Fruit fly (Drosophila melanogaster) whole organism, embryonic: ENCODE measurements around the gene CG5697.

Experiments
- ATbp ChIP-seq: fragments of 200-800 bp; sonication (Bioruptor generic); optimal IDR thresholded peaks from 2 replicates; lab custom pipeline; 2017; ENCODE audit warnings: missing biosample characterization, mild to moderate bottlenecking, missing genetic modification characterization, missing genetic modification reagents
- Aef1 ChIP-seq: fragments of 200-800 bp; sonication (Bioruptor generic); IDR thresholded peaks from 3 replicates; pipeline ENCODE4 v1.3.6; 2022; ENCODE audit warnings: missing biosample characterization, missing genetic modification characterization
- Antp ChIP-seq: fragments of 200-800 bp; sonication (Bioruptor generic); optimal IDR thresholded peaks from 3 replicates; lab custom pipeline; 2016; ENCODE audit warnings: missing biosample characterization, missing genetic modification characterization
- Atf3 ChIP-seq: fragments of 200-800 bp; sonication (Bioruptor generic); optimal IDR thresholded peaks from 3 replicates; lab custom pipeline; 2016; ENCODE audit warnings: missing biosample characterization, missing genetic modification characterization
- B-H1 ChIP-seq: fragments of 200-800 bp; sonication (Bioruptor generic); IDR thresholded peaks from 3 replicates; pipeline ENCODE4 v1.3.6; 2022; ENCODE audit warnings: missing biosample characterization, missing genetic modification characterization
- C15 ChIP-seq: fragments of 200-800 bp; sonication (Bioruptor generic); IDR thresholded peaks from 3 replicates; pipeline ENCODE4 v1.3.6; 2022; ENCODE audit warnings: missing biosample characterization, missing genetic modification characterization
- CG10274 ChIP-seq: fragments of 200-800 bp; sonication (Bioruptor generic); optimal IDR thresholded peaks from 3 replicates; lab custom pipeline; 2017; ENCODE audit warnings: missing biosample characterization, mild to moderate bottlenecking, missing genetic modification characterization
- CG10431 ChIP-seq: fragments of 200-800 bp; sonication (Bioruptor generic); optimal IDR thresholded peaks from 3 replicates; lab custom pipeline; 2018; ENCODE audit warnings: missing biosample characterization, mild to moderate bottlenecking, missing genetic modification characterization
- CG12659 ChIP-seq: fragments of 200-800 bp; sonication (Bioruptor generic); optimal IDR thresholded peaks from 3 replicates; lab custom pipeline; 2017; ENCODE audit warnings: mild to moderate bottlenecking, missing biosample characterization, missing genetic modification reagents, missing genetic modification characterization
- CG14965 ChIP-seq: fragments of 200-800 bp; sonication (Bioruptor generic); optimal IDR thresholded peaks from 2 replicates; lab custom pipeline; 2016; ENCODE audit warnings: missing biosample characterization, missing genetic modification characterization, borderline replicate concordance
- CG17612 ChIP-seq: fragments of 200-800 bp; sonication (Bioruptor generic); IDR thresholded peaks from 2 replicates; pipeline ENCODE4 v1.3.6; 2022; ENCODE audit warnings: missing biosample characterization, missing genetic modification characterization
- CG17912 ChIP-seq: fragments of 200-800 bp; sonication (Bioruptor generic); optimal IDR thresholded peaks from 2 replicates; lab custom pipeline; 2018; ENCODE audit warnings: missing biosample characterization, mild to moderate bottlenecking, missing genetic modification characterization
- CG18011 ChIP-seq: fragments of 200-800 bp; sonication (Bioruptor generic); optimal IDR thresholded peaks from 2 replicates; lab custom pipeline; 2017; ENCODE audit warnings: missing biosample characterization, missing genetic modification characterization, mild to moderate bottlenecking, moderate library complexity, missing genotype
- CG2120 ChIP-seq: fragments of 200-800 bp; sonication (Bioruptor generic); optimal IDR thresholded peaks from 3 replicates; lab custom pipeline; 2016; ENCODE audit warnings: missing biosample characterization, missing genetic modification characterization
- CG31388 ChIP-seq: fragments of 200-800 bp; sonication (Bioruptor generic); optimal IDR thresholded peaks from 2 replicates; lab custom pipeline; 2016; ENCODE audit warnings: missing biosample characterization, missing genetic modification characterization
- CG33557 ChIP-seq: fragments of 200-800 bp; sonication (Bioruptor generic); optimal IDR thresholded peaks from 2 replicates; lab custom pipeline; 2019; ENCODE audit warnings: missing biosample characterization, mild to moderate bottlenecking, missing genetic modification characterization, moderate library complexity
- CG4424 ChIP-seq: fragments of 200-800 bp; sonication (Bioruptor generic); optimal IDR thresholded peaks from 3 replicates; lab custom pipeline; 2016; ENCODE audit warnings: missing biosample characterization, missing genetic modification characterization
- CG6272 ChIP-seq: fragments of 200-800 bp; sonication (Bioruptor generic); IDR thresholded peaks from 2 replicates; pipeline ENCODE4 v1.3.6; 2022; ENCODE audit warnings: missing biosample characterization, missing genetic modification characterization
- CG6689 ChIP-seq: fragments of 200-800 bp; sonication (Bioruptor generic); IDR thresholded peaks from 2 replicates; pipeline ENCODE4 v1.3.6; 2022; ENCODE audit warnings: missing biosample characterization, missing genetic modification characterization
- CG7556 ChIP-seq: fragments of 200-800 bp; sonication (Bioruptor generic); optimal IDR thresholded peaks from 2 replicates; lab custom pipeline; 2017; ENCODE audit warnings: missing biosample characterization, mild to moderate bottlenecking, missing genetic modification characterization
- CG7839 ChIP-seq: fragments of 200-800 bp; sonication (Bioruptor generic); optimal IDR thresholded peaks from 3 replicates; lab custom pipeline; 2018; ENCODE audit warnings: missing biosample characterization, mild to moderate bottlenecking, missing genetic modification characterization, moderate library complexity
- CG8478 ChIP-seq: fragments of >200 bp; optimal IDR thresholded peaks from 2 replicates; lab custom pipeline; 2018
- CG8765 ChIP-seq: fragments of 200-800 bp; sonication (Bioruptor generic); IDR thresholded peaks from 2 replicates; pipeline ENCODE4 v1.3.6; 2022; ENCODE audit warnings: missing biosample characterization, missing genetic modification characterization
- CG8924 ChIP-seq: fragments of 200-800 bp; optimal IDR thresholded peaks from 3 replicates; lab custom pipeline; 2019; ENCODE audit warnings: missing biosample characterization, mild to moderate bottlenecking, missing genetic modification characterization, moderate library complexity
- CG8944 ChIP-seq: fragments of 200-800 bp; sonication (Bioruptor generic); optimal IDR thresholded peaks from 3 replicates; lab custom pipeline; 2016; ENCODE audit warnings: missing biosample characterization, missing genetic modification characterization
- D19A ChIP-seq: fragments of 200-800 bp; optimal IDR thresholded peaks from 3 replicates; lab custom pipeline; 2019; ENCODE audit warnings: missing biosample characterization, mild to moderate bottlenecking, missing genetic modification characterization, moderate library complexity
- Dbx ChIP-seq: fragments of 200-800 bp; sonication (Bioruptor generic); IDR thresholded peaks from 3 replicates; pipeline ENCODE4 v1.3.6; 2022; ENCODE audit warnings: missing biosample characterization, missing genetic modification characterization
- Med ChIP-seq: fragments of 200-800 bp; sonication (Bioruptor generic); peaks from one replicate; lab custom pipeline; 2016; ENCODE audit warnings: missing biosample characterization, missing genetic modification characterization, mild to moderate bottlenecking, inconsistent platforms, moderate library complexity
- Mes4 ChIP-seq: fragments of 200-800 bp; sonication (Bioruptor generic); optimal IDR thresholded peaks from 2 replicates; lab custom pipeline; 2016; ENCODE audit warnings: missing biosample characterization, missing genetic modification characterization
- Nf-YA ChIP-seq: fragments of 200-800 bp; sonication (Bioruptor generic); IDR thresholded peaks from 2 replicates; pipeline ENCODE4 v1.3.6; 2022; ENCODE audit warnings: missing biosample characterization, missing genetic modification characterization
- Nf-YB ChIP-seq: fragments of 200-800 bp; sonication (Bioruptor generic); optimal IDR thresholded peaks from 3 replicates; lab custom pipeline; 2019; ENCODE audit warnings: missing biosample characterization, mild to moderate bottlenecking, missing genetic modification characterization, moderate library complexity
- abd-A ChIP-seq: fragments of 200-800 bp; sonication (Bioruptor generic); optimal IDR thresholded peaks from 3 replicates; lab custom pipeline; 2019; ENCODE audit warnings: missing biosample characterization, mild to moderate bottlenecking, missing genetic modification characterization, moderate library complexity
- ac ChIP-seq: fragments of 200-800 bp; sonication (Bioruptor generic); optimal IDR thresholded peaks from 3 replicates; lab custom pipeline; 2017; ENCODE audit warnings: missing biosample characterization, mild to moderate bottlenecking, missing genetic modification characterization
- ash1 ChIP-seq: fragments of 200-800 bp; sonication (Bioruptor generic); optimal IDR thresholded peaks from 2 replicates; lab custom pipeline; 2018; ENCODE audit warnings: missing biosample characterization, mild to moderate bottlenecking, missing genetic modification characterization
- bowl ChIP-seq: fragments of 200-800 bp; sonication (Bioruptor generic); IDR thresholded peaks from 2 replicates; pipeline ENCODE4 v1.3.6; 2022; ENCODE audit warnings: missing biosample characterization, missing genetic modification characterization
- croc ChIP-seq: fragments of 200-800 bp; sonication (Bioruptor generic); conservative IDR thresholded peaks from 3 replicates; pipeline ENCODE4 v1.3.6; 2022; ENCODE audit warnings: missing biosample characterization, missing genetic modification characterization
- crol ChIP-seq: fragments of 200-800 bp; sonication (Bioruptor generic); IDR thresholded peaks from 2 replicates; pipeline ENCODE4 v1.3.6; 2022; ENCODE audit warnings: missing biosample characterization, missing genetic modification characterization
- danr ChIP-seq: fragments of 200-800 bp; sonication (Bioruptor generic); IDR thresholded peaks from 2 replicates; pipeline ENCODE4 v1.3.6; 2022; ENCODE audit warnings: missing biosample characterization, missing genetic modification characterization
- ems ChIP-seq: fragments of 200-800 bp; sonication (Bioruptor generic); optimal IDR thresholded peaks from 3 replicates; lab custom pipeline; 2016; ENCODE audit warnings: missing biosample characterization, missing genetic modification characterization
- esg ChIP-seq: fragments of 200-800 bp; sonication (Bioruptor generic); conservative IDR thresholded peaks from 2 replicates; pipeline ENCODE4 v1.3.6; 2022; ENCODE audit warnings: missing biosample characterization, missing genetic modification characterization
- ham ChIP-seq: fragments of 200-800 bp; sonication (Bioruptor generic); IDR thresholded peaks from 2 replicates; pipeline ENCODE4 v1.3.6; 2022; ENCODE audit warnings: missing biosample characterization, missing genetic modification characterization
- jing ChIP-seq: fragments of 200-800 bp; sonication (Bioruptor generic); optimal IDR thresholded peaks from 2 replicates; lab custom pipeline; 2018; ENCODE audit warnings: missing biosample characterization, mild to moderate bottlenecking, missing genetic modification characterization
- kay ChIP-seq: fragments of 200-800 bp; sonication (Bioruptor generic); optimal IDR thresholded peaks from 2 replicates; lab custom pipeline; 2016; ENCODE audit warnings: missing biosample characterization, missing genetic modification characterization
- lola ChIP-seq, 3 experiments: fragments of >200 bp in 2 of 3; fragments of 200-800 bp in 1 of 3; sonication (Bioruptor generic) in 1 of 3; optimal IDR thresholded peaks; 2 replicates each; lab custom pipeline; 2017 to 2019; ENCODE audit warnings: missing biosample characterization in 3 of 3, missing genetic modification characterization in 3 of 3, mild to moderate bottlenecking in 1 of 3, moderate library complexity in 1 of 3
- pho ChIP-seq: fragments of 200-800 bp; sonication (Bioruptor generic); optimal IDR thresholded peaks from 2 replicates; lab custom pipeline; 2016; ENCODE audit warnings: missing biosample characterization, missing genetic modification characterization
- pzg ChIP-seq: fragments of 200-800 bp; sonication (Bioruptor generic); optimal IDR thresholded peaks from 3 replicates; lab custom pipeline; 2018; ENCODE audit warnings: missing biosample characterization, mild to moderate bottlenecking, missing genetic modification characterization, moderate library complexity
- sim ChIP-seq: fragments of 200-800 bp; sonication (Bioruptor generic); IDR thresholded peaks from 2 replicates; pipeline ENCODE4 v1.3.6; 2022; ENCODE audit warnings: missing biosample characterization, missing genetic modification characterization
- tin ChIP-seq: fragments of 200-800 bp; sonication (Bioruptor generic); optimal IDR thresholded peaks from 3 replicates; lab custom pipeline; 2016; ENCODE audit warnings: missing biosample characterization, missing genetic modification characterization
- vfl ChIP-seq: fragments of 200-800 bp; sonication (Bioruptor generic); optimal IDR thresholded peaks from 2 replicates; lab custom pipeline; 2016; ENCODE audit warnings: missing biosample characterization, missing genetic modification characterization
- zen2 ChIP-seq: fragments of 200-800 bp; sonication (Bioruptor generic); IDR thresholded peaks from 3 replicates; pipeline ENCODE4 v1.3.6; 2022; ENCODE audit warnings: missing biosample characterization, missing genetic modification characterization; ENCODE audit not compliant: partially characterized antibody
- zfh2 ChIP-seq: fragments of 200-800 bp; sonication (Bioruptor generic); optimal IDR thresholded peaks from 2 replicates; lab custom pipeline; 2016; ENCODE audit warnings: missing biosample characterization, missing genetic modification characterization

The CG5697 gene

DNA sequence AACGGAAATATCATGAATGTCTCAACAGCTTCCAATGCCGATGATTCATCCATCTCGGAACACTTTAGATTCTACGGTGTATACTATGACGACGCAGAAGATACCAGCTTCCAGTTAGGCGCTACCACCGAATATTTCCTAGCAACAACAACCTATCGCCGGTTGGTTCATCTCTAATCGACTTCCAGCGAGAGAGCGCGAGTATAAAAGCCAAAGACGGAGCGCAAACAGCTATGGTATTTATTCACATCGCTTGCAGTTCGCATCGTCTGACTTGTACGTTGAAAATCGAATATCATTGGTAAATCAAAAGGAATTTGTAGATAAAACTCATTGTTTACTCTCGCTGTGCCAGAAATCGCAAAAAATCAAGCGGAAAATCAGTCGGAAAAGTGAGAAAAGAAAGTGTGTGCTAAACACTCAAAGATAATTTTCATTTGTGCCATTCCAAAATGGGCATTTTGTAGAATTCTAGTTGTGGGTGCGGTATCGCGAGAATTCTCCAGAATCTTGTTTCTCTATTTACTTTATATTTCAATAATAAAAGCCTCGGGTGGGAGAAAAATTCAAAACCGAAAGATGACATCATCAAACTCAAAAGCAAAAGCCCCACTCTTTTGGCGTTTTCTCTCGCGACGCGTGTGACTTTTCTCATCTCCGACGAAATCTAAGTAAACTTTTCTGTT lies 49.4 kb downstream of the CG5697 start, which contains the start of gene AnxB9 (continued):
- TF ChIP-seq Nf-YB (GFP tag; lab: Kevin White, UChicago) (no peak), CG18011 (GFP tag; lab: Kevin White, UChicago) (no peak), CG6272 (GFP tag; lab: Robert Waterston, UW) (no peak), Med (GFP tag; lab: Kevin White, UChicago) (peak; percentile 89), danr (GFP tag; lab: Robert Waterston, UW) (no peak), lola (GFP tag; optimal IDR thresholded peaks at IDR 0.05; lab: Kevin White, UChicago) (no peak), ac (GFP tag; lab: Kevin White, UChicago) (peak; percentile 15), CG12659 (no peak), bowl (GFP tag; lab: Robert Waterston, UW) (0 out of 2 replicates have a peak, but pooled peaks have one; percentile 23), CG7839 (tag; lab: Kevin White, UChicago) (peak; percentile 15), CG8924 (tag; lab: Kevin White, UChicago) (peak; percentile 19), Atf3 (GFP tag; lab: Kevin White, UChicago) (no peak), CG17612 (GFP tag; lab: Robert Waterston, UW) (no peak), ash1 (GFP tag; lab: Kevin White, UChicago) (no peak), Aef1 (peak; percentile 50; the same call in 2 of the 3 replicates), ems (GFP tag; lab: Kevin White, UChicago) (no peak), CG7556 (GFP tag; lab: Kevin White, UChicago) (no peak), CG8944 (no peak), CG17912 (GFP tag; lab: Kevin White, UChicago) (peak; percentile 42), croc (GFP tag; lab: Robert Waterston, UW) (no peak), CG4424 (GFP tag; lab: Kevin White, UChicago) (no peak), sim (GFP tag; lab: Robert Waterston, UW) (no peak), Antp (peak; percentile 21), C15 (GFP tag; lab: Robert Waterston, UW) (no peak), CG8478 (lab: Kevin White, UChicago) (no peak), CG2120 (GFP tag; lab: Kevin White, UChicago) (no peak), CG31388 (no peak), tin (GFP tag; lab: Kevin White, UChicago) (no peak), zen2 (GFP tag; lab: Robert Waterston, UW) (peak; percentile 39; the same call in 2 of the 3 replicates), B-H1 (GFP tag; lab: Robert Waterston, UW) (no peak), abd-A (tag; lab: Kevin White, UChicago) (peak; percentile 15), esg (GFP tag; lab: Robert Waterston, UW) (no peak), vfl (GFP tag; lab: Kevin White, UChicago) (no peak), Mes4 (GFP tag; lab: Kevin White, UChicago) (peak; percentile 45), pzg (GFP tag; lab: Kevin White, UChicago) (peak; percentile 44), Nf-YA (no peak), CG8765 (no peak), D19A (tag; lab: Kevin White, UChicago) (peak; percentile 4), ATbp (GFP tag; lab: Kevin White, UChicago) (no peak), CG10274 (no peak), jing (GFP tag; lab: Kevin White, UChicago) (no peak), CG6689 (GFP tag; lab: Robert Waterston, UW) (no peak), kay (GFP tag; lab: Kevin White, UChicago) (no peak), pho (peak; percentile 39), Dbx (peak; percentile 56; the same call in 2 of the 3 replicates), zfh2 (no peak), CG33557 (peak; percentile 17), CG10431 (GFP tag; lab: Kevin White, UChicago) (no peak), ham (no peak), CG14965 (GFP tag; lab: Kevin White, UChicago) (no peak), crol (GFP tag; lab: Robert Waterston, UW) (no peak)
